Worm (Caenorhabditis elegans): ENCODE results near the gene dpy-20.

DNA sequence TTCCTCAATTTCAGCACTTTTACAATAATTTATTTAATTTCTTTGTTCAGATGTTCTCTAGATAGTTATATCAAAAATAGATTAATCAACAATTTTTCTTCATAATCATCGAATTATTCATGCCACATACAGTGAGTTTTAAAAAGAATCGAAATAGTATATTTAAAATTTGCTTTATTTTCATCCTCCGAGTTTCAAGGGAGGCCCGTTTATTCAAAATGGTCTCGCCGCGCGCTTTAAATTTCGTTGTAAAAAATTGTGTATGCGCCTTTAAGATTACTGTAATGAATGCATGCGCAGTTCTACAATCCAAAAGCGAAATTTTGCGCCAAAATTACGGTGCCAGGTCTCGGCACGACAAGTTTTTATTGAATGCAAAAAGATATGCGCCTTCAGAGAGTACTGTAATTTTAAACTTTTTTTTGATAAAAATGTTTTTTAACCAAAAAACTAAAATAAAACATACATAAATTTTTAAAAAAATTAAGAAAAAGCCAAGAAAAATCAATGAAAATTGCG is 40.8 kb downstream of the dpy-20 start, which contains the start of gene ZK792.1:
- no peak for TF ChIP-seq lin-13 (GFP tag; optimal IDR thresholded peaks at IDR 0.05)
- no peak for TF ChIP-seq lsy-2 (tag; optimal IDR thresholded peaks at IDR 0.05)
- no peak for TF ChIP-seq mdt-29 (GFP tag; IDR thresholded peaks at IDR 0.05)
- no peak for TF ChIP-seq lir-3 (tag; optimal IDR thresholded peaks at IDR 0.05)
- TF ChIP-seq fos-1 (tag; optimal IDR thresholded peaks at IDR 0.05) = no peak
- TF ChIP-seq zag-1 (tag; optimal IDR thresholded peaks at IDR 0.05) = no peak
- no peak for TF ChIP-seq dve-1 (tag; optimal IDR thresholded peaks at IDR 0.05; ENCODE audit: insufficient read depth)
- TF ChIP-seq nhr-76 (tag; optimal IDR thresholded peaks at IDR 0.05) = no peak
- no peak for TF ChIP-seq lin-39 (tag; optimal IDR thresholded peaks at IDR 0.05)

All from whole organism, L4 larva.